Fruit fly (Drosophila melanogaster) whole organism, embryonic: ENCODE results near the gene Mal-B1.

Experiments
- Antp ChIP-seq: fragments of 200-800 bp; sonication (Bioruptor generic); optimal IDR thresholded peaks from 3 replicates; lab custom pipeline; 2016; ENCODE audit warnings: missing biosample characterization, missing genetic modification characterization
- Atf3 ChIP-seq: fragments of 200-800 bp; sonication (Bioruptor generic); optimal IDR thresholded peaks from 3 replicates; lab custom pipeline; 2016; ENCODE audit warnings: missing biosample characterization, missing genetic modification characterization
- Awh ChIP-seq: fragments of 200-800 bp; sonication (Bioruptor generic); IDR thresholded peaks from 2 replicates; pipeline ENCODE4, ENCODE4 v1.3.6; 2022; ENCODE audit warnings: missing biosample characterization, missing genetic modification characterization
- BEAF-32 ChIP-seq: fragments of 200-800 bp; sonication (Bioruptor generic); optimal IDR thresholded peaks from 3 replicates; lab custom pipeline; 2017; ENCODE audit warnings: missing biosample characterization, missing genetic modification characterization, mild to moderate bottlenecking, moderate library complexity, missing genetic modification reagents
- Blimp-1 ChIP-seq: fragments of 200-800 bp; sonication (Bioruptor generic); optimal IDR thresholded peaks from 3 replicates; lab custom pipeline; 2018; ENCODE audit warnings: missing biosample characterization, missing genetic modification characterization, mild to moderate bottlenecking, moderate library complexity, missing genetic modification reagents
- CG1024 ChIP-seq: fragments of 200-800 bp; sonication (Bioruptor generic); IDR thresholded peaks from 2 replicates; pipeline ENCODE4 v1.3.6; 2022; ENCODE audit warnings: missing biosample characterization, missing genetic modification characterization
- CG10431 ChIP-seq: fragments of 200-800 bp; sonication (Bioruptor generic); optimal IDR thresholded peaks from 3 replicates; lab custom pipeline; 2018; ENCODE audit warnings: missing biosample characterization, mild to moderate bottlenecking, missing genetic modification characterization
- CG12155 ChIP-seq: fragments of 200-800 bp; sonication (Bioruptor generic); optimal IDR thresholded peaks from 3 replicates; lab custom pipeline; 2016; ENCODE audit warnings: missing biosample characterization, missing genetic modification characterization
- CG13624 ChIP-seq: fragments of 200-800 bp; sonication (Bioruptor generic); optimal IDR thresholded peaks from 2 replicates; lab custom pipeline; 2016; ENCODE audit warnings: missing biosample characterization, missing genetic modification characterization
- CG14710 ChIP-seq: fragments of 200-800 bp; sonication (Bioruptor generic); optimal IDR thresholded peaks from 3 replicates; lab custom pipeline; 2019; ENCODE audit warnings: missing biosample characterization, mild to moderate bottlenecking, missing genetic modification characterization, moderate library complexity
- CG2202 ChIP-seq: fragments of 200-800 bp; sonication (Bioruptor generic); optimal IDR thresholded peaks from 2 replicates; lab custom pipeline; 2018; ENCODE audit warnings: missing biosample characterization, mild to moderate bottlenecking, missing genetic modification characterization
- CG30431 ChIP-seq: fragments of 200-800 bp; sonication (Bioruptor generic); optimal IDR thresholded peaks from 2 replicates; lab custom pipeline; 2017; ENCODE audit warnings: missing biosample characterization, missing genetic modification characterization
- CG3838 ChIP-seq: fragments of 200-800 bp; sonication (Bioruptor generic); optimal IDR thresholded peaks from 3 replicates; lab custom pipeline; 2016; ENCODE audit warnings: missing biosample characterization, missing genetic modification characterization
- CG6791 ChIP-seq: fragments of 200-800 bp; sonication (Bioruptor generic); IDR thresholded peaks from 3 replicates; pipeline ENCODE4 v1.3.6; 2022; ENCODE audit warnings: missing biosample characterization, missing genetic modification characterization; ENCODE audit not compliant: partially characterized antibody
- CG6854 ChIP-seq: fragments of 200-800 bp; sonication (Bioruptor generic); optimal IDR thresholded peaks from 3 replicates; lab custom pipeline; 2017; ENCODE audit warnings: missing biosample characterization, mild to moderate bottlenecking, missing genetic modification characterization
- CG9932 ChIP-seq: fragments of 200-800 bp; sonication (Bioruptor generic); IDR thresholded peaks from 2 replicates; pipeline ENCODE4 v1.3.6; 2022; ENCODE audit warnings: missing biosample characterization, missing genetic modification characterization
- Doc2 ChIP-seq: fragments of 200-800 bp; sonication (Bioruptor generic); IDR thresholded peaks from 2 replicates; pipeline ENCODE4 v1.3.6; 2022; ENCODE audit warnings: missing biosample characterization, missing genetic modification characterization
- Doc3 ChIP-seq: fragments of 200-800 bp; sonication (Bioruptor generic); IDR thresholded peaks from 3 replicates; pipeline ENCODE4 v1.3.6; 2022; ENCODE audit warnings: missing biosample characterization, missing genetic modification characterization; ENCODE audit not compliant: partially characterized antibody
- E2f2 ChIP-seq: fragments of 200-800 bp; sonication (Bioruptor generic); IDR thresholded peaks from 2 replicates; pipeline ENCODE4 v1.3.6; 2022; ENCODE audit warnings: missing biosample characterization, missing genetic modification characterization
- ERR ChIP-seq: fragments of 200-800 bp; sonication (Bioruptor generic); optimal IDR thresholded peaks from 2 replicates; lab custom pipeline; 2016; ENCODE audit warnings: missing biosample characterization, missing genetic modification characterization
- Fer3 ChIP-seq: fragments of 200-800 bp; sonication (Bioruptor generic); optimal IDR thresholded peaks from 2 replicates; lab custom pipeline; 2018; ENCODE audit warnings: missing biosample characterization, mild to moderate bottlenecking, missing genetic modification characterization, moderate library complexity
- HLH54F ChIP-seq: fragments of 200-800 bp; sonication (Bioruptor generic); optimal IDR thresholded peaks from 3 replicates; lab custom pipeline; 2016; ENCODE audit warnings: missing biosample characterization, missing genetic modification characterization
- MTF-1 ChIP-seq: fragments of 200-800 bp; sonication (Bioruptor generic); optimal IDR thresholded peaks from 2 replicates; lab custom pipeline; 2018; ENCODE audit warnings: missing biosample characterization, mild to moderate bottlenecking, missing genetic modification characterization, borderline replicate concordance
- Mes4 ChIP-seq: fragments of 200-800 bp; sonication (Bioruptor generic); optimal IDR thresholded peaks from 2 replicates; lab custom pipeline; 2016; ENCODE audit warnings: missing biosample characterization, missing genetic modification characterization
- NC2β ChIP-seq: fragments of 200-800 bp; sonication (Bioruptor generic); optimal IDR thresholded peaks from 2 replicates; lab custom pipeline; 2016; ENCODE audit warnings: missing biosample characterization, missing genetic modification characterization
- Nf-YB ChIP-seq: fragments of 200-800 bp; sonication (Bioruptor generic); optimal IDR thresholded peaks from 3 replicates; lab custom pipeline; 2019; ENCODE audit warnings: missing biosample characterization, mild to moderate bottlenecking, missing genetic modification characterization, moderate library complexity
- Optix ChIP-seq: fragments of 200-800 bp; sonication (Bioruptor generic); IDR thresholded peaks from 3 replicates; pipeline ENCODE4 v1.3.6; 2022; ENCODE audit warnings: missing biosample characterization, missing genetic modification characterization
- Taf1 ChIP-seq: fragments of 200-800 bp; sonication (Bioruptor generic); IDR thresholded peaks from 2 replicates; pipeline ENCODE4 v1.3.6; 2022; ENCODE audit warnings: missing biosample characterization, missing genetic modification characterization
- ab ChIP-seq: fragments of 200-800 bp; sonication (Bioruptor generic); optimal IDR thresholded peaks from 2 replicates; lab custom pipeline; 2016; ENCODE audit warnings: missing biosample characterization, missing genetic modification characterization
- dmrt11E ChIP-seq: fragments of 200-800 bp; sonication (Bioruptor generic); optimal IDR thresholded peaks from 3 replicates; lab custom pipeline; 2018; ENCODE audit warnings: missing biosample characterization, mild to moderate bottlenecking, missing genetic modification characterization, moderate library complexity
- dmrt99B ChIP-seq: fragments of 200-800 bp; sonication (Bioruptor generic); optimal IDR thresholded peaks from 2 replicates; lab custom pipeline; 2018; ENCODE audit warnings: missing biosample characterization, mild to moderate bottlenecking, missing genetic modification characterization, moderate library complexity
- exex ChIP-seq: fragments of 200-800 bp; sonication (Bioruptor generic); optimal IDR thresholded peaks from 4 replicates; lab custom pipeline; 2018; ENCODE audit warnings: missing biosample characterization, mild to moderate bottlenecking, missing genetic modification characterization, moderate library complexity
- gcm ChIP-seq: fragments of 200-800 bp; sonication (Bioruptor generic); optimal IDR thresholded peaks from 2 replicates; lab custom pipeline; 2019; ENCODE audit warnings: missing biosample characterization, mild to moderate bottlenecking, missing genetic modification characterization, moderate library complexity
- gro ChIP-seq: fragments of 200-800 bp; sonication (Bioruptor generic); optimal IDR thresholded peaks from 2 replicates; lab custom pipeline; 2016; ENCODE audit warnings: missing biosample characterization, missing genetic modification characterization
- hkb ChIP-seq, 2 experiments: fragments of 200-800 bp in 1 of 2; fragments of >200 bp in 1 of 2; sonication (Bioruptor generic) in 1 of 2; IDR thresholded peaks in 1 of 2; optimal IDR thresholded peaks in 1 of 2; 2 replicates each; pipeline versions ENCODE4 v1.3.6 to Lab custom; 2017 to 2022; ENCODE audit warnings: missing biosample characterization in 1 of 2, missing genetic modification characterization in 1 of 2
- ind ChIP-seq: fragments of 200-800 bp; sonication (Bioruptor generic); optimal IDR thresholded peaks from 3 replicates; lab custom pipeline; 2016; ENCODE audit warnings: missing biosample characterization, missing genetic modification characterization
- pros ChIP-seq: fragments of 200-800 bp; sonication (Bioruptor generic); optimal IDR thresholded peaks from 3 replicates; lab custom pipeline; 2019; ENCODE audit warnings: missing biosample characterization, mild to moderate bottlenecking, missing genetic modification characterization, moderate library complexity
- ranshi ChIP-seq: fragments of 200-800 bp; sonication (Bioruptor generic); IDR thresholded peaks from 2 replicates; pipeline ENCODE4 v1.3.6; 2022; ENCODE audit warnings: missing biosample characterization, missing genetic modification characterization
- sqz ChIP-seq: fragments of 200-800 bp; sonication (Bioruptor generic); optimal IDR thresholded peaks from 3 replicates; lab custom pipeline; 2018; ENCODE audit warnings: missing biosample characterization, mild to moderate bottlenecking, missing genetic modification characterization
- tap ChIP-seq: fragments of 200-800 bp; optimal IDR thresholded peaks from 3 replicates; lab custom pipeline; 2019; ENCODE audit warnings: missing biosample characterization, mild to moderate bottlenecking, missing genetic modification characterization, moderate library complexity
- unpg ChIP-seq: fragments of 200-800 bp; sonication (Bioruptor generic); optimal IDR thresholded peaks from 3 replicates; lab custom pipeline; 2018; ENCODE audit warnings: missing biosample characterization, mild to moderate bottlenecking, missing genetic modification characterization, moderate library complexity
- wek ChIP-seq: fragments of 200-800 bp; sonication (Bioruptor generic); optimal IDR thresholded peaks from 3 replicates; lab custom pipeline; 2018; ENCODE audit warnings: missing biosample characterization, mild to moderate bottlenecking, missing genetic modification characterization, moderate library complexity
- z ChIP-seq: fragments of 200-800 bp; sonication (Bioruptor generic); IDR thresholded peaks from 3 replicates; pipeline ENCODE4 v1.3.6; 2022; ENCODE audit warnings: missing biosample characterization, missing genetic modification characterization
- zen ChIP-seq: fragments of 200-800 bp; sonication (Bioruptor generic); optimal IDR thresholded peaks from 3 replicates; lab custom pipeline; 2018; ENCODE audit warnings: missing biosample characterization, mild to moderate bottlenecking, missing genetic modification characterization, moderate library complexity
- zen2 ChIP-seq: fragments of 200-800 bp; sonication (Bioruptor generic); IDR thresholded peaks from 3 replicates; pipeline ENCODE4 v1.3.6; 2022; ENCODE audit warnings: missing biosample characterization, missing genetic modification characterization; ENCODE audit not compliant: partially characterized antibody

Gene Mal-B1

dm6 chr2L:11806022-11806700 lies 40.9 kb upstream of the Mal-B1 start (continued):
- TF ChIP-seq CG9932 (GFP tag; lab: Robert Waterston, UW) = no peak
- TF ChIP-seq exex = no peak
- TF ChIP-seq Fer3 (tag; lab: Kevin White, UChicago) = no peak
- no peak for TF ChIP-seq Doc3 (GFP tag; lab: Robert Waterston, UW)
- no peak for TF ChIP-seq CG6854 (GFP tag; lab: Kevin White, UChicago)
- 0 out of 2 replicates have a peak, but pooled peaks have one; percentile 11 for TF ChIP-seq E2f2 (GFP tag; lab: Robert Waterston, UW)
- no peak for TF ChIP-seq CG3838
- TF ChIP-seq tap = no peak

dm6 chr2L:11806701-11807674 lies 40.0 kb upstream of the Mal-B1 start:
- TF ChIP-seq ab (GFP tag; lab: Kevin White, UChicago) (peak; percentile 18), zen2 (GFP tag; lab: Robert Waterston, UW) (peak; percentile 50; the same call in 2 of the 3 replicates), CG13624 (GFP tag; lab: Kevin White, UChicago) (peak; percentile 24), gro (peak; percentile 73), wek (no peak), hkb (optimal IDR thresholded peaks at IDR 0.05; lab: Kevin White, UChicago) (no peak), hkb (GFP tag; IDR thresholded peaks at IDR 0.05; lab: Robert Waterston, UW) (no peak), CG14710 (tag; lab: Kevin White, UChicago) (no peak), Mes4 (no peak), ERR (GFP tag; lab: Kevin White, UChicago) (peak; percentile 15), Blimp-1 (GFP tag; lab: Kevin White, UChicago) (no peak), dmrt11E (no peak), dmrt99B (tag; lab: Kevin White, UChicago) (no peak), Doc2 (no peak), CG1024 (GFP tag; lab: Robert Waterston, UW) (no peak), CG6791 (no peak), NC2β (GFP tag; lab: Kevin White, UChicago) (no peak), CG12155 (GFP tag; lab: Kevin White, UChicago) (peak; percentile 15), sqz (GFP tag; lab: Kevin White, UChicago) (peak; percentile 95), Taf1 (GFP tag; lab: Robert Waterston, UW) (no peak), ind (GFP tag; lab: Kevin White, UChicago) (no peak), gcm (peak; percentile 15), Antp (GFP tag; lab: Kevin White, UChicago) (peak; percentile 3), Awh (0 out of 2 replicates have a peak, but pooled peaks have one; percentile 15), CG30431 (GFP tag; lab: Kevin White, UChicago) (no peak), Nf-YB (GFP tag; lab: Kevin White, UChicago) (peak; percentile 89), HLH54F (GFP tag; lab: Kevin White, UChicago) (no peak), MTF-1 (GFP tag; lab: Kevin White, UChicago) (no peak), exex (peak; percentile 25), ranshi (GFP tag; lab: Robert Waterston, UW) (no peak), Atf3 (GFP tag; lab: Kevin White, UChicago) (no peak), Optix (no peak), BEAF-32 (GFP tag; lab: Kevin White, UChicago) (no peak), zen (tag; lab: Kevin White, UChicago) (no peak), CG2202 (tag; lab: Kevin White, UChicago) (no peak), z (GFP tag; lab: Robert Waterston, UW) (peak; percentile 60; the same call in 2 of the 3 replicates), unpg (GFP tag; lab: Kevin White, UChicago) (no peak), CG10431 (GFP tag; lab: Kevin White, UChicago) (no peak), pros (GFP tag; lab: Kevin White, UChicago) (peak; percentile 88)
